Worm (Caenorhabditis elegans): ENCODE results near the gene ZK1236.9.

ZK1236.9 gene

DNA sequence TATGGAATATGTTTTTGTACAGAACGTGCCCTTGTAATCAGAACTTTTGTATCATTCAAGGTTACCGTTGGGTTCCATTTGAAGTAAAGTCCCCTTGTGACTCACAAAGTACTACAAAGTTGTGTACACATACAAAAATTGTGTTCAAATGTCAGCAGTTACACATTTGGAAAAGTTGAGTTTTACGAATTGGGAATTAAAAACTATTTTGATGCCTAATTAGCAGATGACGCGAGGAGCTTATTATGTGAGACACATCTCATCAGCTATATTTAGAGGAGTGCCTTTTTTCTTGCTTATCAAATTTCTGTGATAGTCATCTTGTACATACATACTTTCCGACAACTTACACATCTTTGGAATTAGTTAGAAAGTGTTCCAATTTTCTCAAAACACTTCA is 21.5 kb downstream of the ZK1236.9 start (continued):
- TF ChIP-seq attf-5 (GFP tag; optimal IDR thresholded peaks at IDR 0.05) (no peak), snpc-3.4 (tag; optimal IDR thresholded peaks at IDR 0.05) (no peak), him-1 (tag; optimal IDR thresholded peaks at IDR 0.05) (no peak)

DNA sequence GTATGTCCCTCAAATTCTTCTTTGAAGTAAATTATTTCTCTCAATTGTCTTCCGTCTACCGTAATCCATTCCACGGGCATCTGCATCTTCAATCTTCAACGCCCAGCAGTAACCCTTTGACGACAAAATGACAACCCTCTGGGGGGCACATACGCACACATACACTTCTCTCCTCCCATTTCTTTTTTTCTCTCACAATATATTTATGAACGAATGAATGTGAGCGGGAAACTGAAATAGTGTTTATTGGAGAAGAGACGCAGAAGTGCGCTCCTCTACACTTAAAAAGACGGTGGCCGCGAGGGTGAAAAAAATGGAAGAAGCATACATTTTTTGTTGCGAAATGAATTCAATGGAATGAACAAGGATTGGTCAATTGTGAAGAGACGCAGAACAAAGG is 23.0 kb downstream of the ZK1236.9 start:
- TF ChIP-seq egrh-3 (GFP tag; IDR thresholded peaks at IDR 0.05) (peak; percentile 23; the same call in 1 of the 2 replicates), him-1 (tag; optimal IDR thresholded peaks at IDR 0.05) (peak; percentile 6), snpc-4 (GFP tag; optimal IDR thresholded peaks at IDR 0.05) (no peak), snpc-4 (tag; optimal IDR thresholded peaks at IDR 0.05) (peak in 3 of 4 experiments; percentile 2 to 52 (median 18)), hrde-1 (tag; optimal IDR thresholded peaks at IDR 0.05; ENCODE audit: borderline replicate concordance) (no peak), dox-1 (GFP tag; IDR thresholded peaks at IDR 0.05) (peak; percentile 80; the same call in 1 of the 2 replicates), tbp1 (GFP tag; optimal IDR thresholded peaks at IDR 0.05) (peak; percentile 37), hmg-1.2 (GFP tag; IDR thresholded peaks at IDR 0.05) (peak; percentile 78), K11D2.4 (GFP tag; IDR thresholded peaks at IDR 0.05) (0 out of 2 replicates have a peak, but pooled peaks have one; percentile 25), nhr-80 (tag; optimal IDR thresholded peaks at IDR 0.05) (peak; percentile 96), nfyb-1 (GFP tag; IDR thresholded peaks at IDR 0.05) (0 out of 2 replicates have a peak, but pooled peaks have one; percentile 43), lin-54 (GFP tag; optimal IDR thresholded peaks at IDR 0.05) (peak; percentile 35), zfh-2 (GFP tag; conservative IDR thresholded peaks at IDR 0.05) (no peak), T26A5.8 (tag; optimal IDR thresholded peaks at IDR 0.05) (no peak), tlf-1 (GFP tag; optimal IDR thresholded peaks at IDR 0.05) (no peak), pha-4 (tag; optimal IDR thresholded peaks at IDR 0.05) (peak; percentile 56), ceh-79 (tag; optimal IDR thresholded peaks at IDR 0.05) (no peak), madf-6 (GFP tag; IDR thresholded peaks at IDR 0.05) (peak; percentile 32; the same call in 1 of the 2 replicates), rec-8 (tag; optimal IDR thresholded peaks at IDR 0.05) (no peak), F23B12.7 (tag; optimal IDR thresholded peaks at IDR 0.05; ENCODE audit: insufficient read depth) (peak; percentile 13), ztf-18 (tag; optimal IDR thresholded peaks at IDR 0.05) (peak; percentile 62), repo-1 (tag; optimal IDR thresholded peaks at IDR 0.05) (no peak), snpc-1.3 (tag; optimal IDR thresholded peaks at IDR 0.05; ENCODE audit: insufficient read depth) (peak; percentile 11), lin-40 (tag; optimal IDR thresholded peaks at IDR 0.05) (peak; percentile 41), ceh-27 (GFP tag; optimal IDR thresholded peaks at IDR 0.05) (peak; percentile 35), aptf-2 (GFP tag; conservative IDR thresholded peaks at IDR 0.05) (no peak), sptf-2 (GFP tag; optimal IDR thresholded peaks at IDR 0.05) (no peak), B0336.3 (GFP tag; IDR thresholded peaks at IDR 0.05) (peak; percentile 47; the same call in 1 of the 2 replicates), efl-1 (GFP tag; optimal IDR thresholded peaks at IDR 0.05) (no peak), attf-5 (GFP tag; optimal IDR thresholded peaks at IDR 0.05) (peak; percentile 88), madf-3 (GFP tag; IDR thresholded peaks at IDR 0.05) (no peak), ztf-22 (GFP tag; optimal IDR thresholded peaks at IDR 0.05) (no peak), Y56A3A.18 (GFP tag; IDR thresholded peaks at IDR 0.05) (0 out of 2 replicates have a peak, but pooled peaks have one; percentile 48), ceh-100 (GFP tag; IDR thresholded peaks at IDR 0.05) (no peak), cebp-1 (GFP tag; IDR thresholded peaks at IDR 0.05) (peak; percentile 90), cebp-1 (tag; optimal IDR thresholded peaks at IDR 0.05) (peak; percentile 94), lin-35 (GFP tag; optimal IDR thresholded peaks at IDR 0.05) (peak in 1 of 3 experiments; percentile 48), K12H6.12 (tag; optimal IDR thresholded peaks at IDR 0.05) (peak; percentile 67), let-607 (tag; optimal IDR thresholded peaks at IDR 0.05) (peak; percentile 10 to 15), madf-10 (tag; optimal IDR thresholded peaks at IDR 0.05) (peak; percentile 3)
